Fruit fly (Drosophila melanogaster) whole organism, wandering third instar larva: ENCODE results near the gene CG31253.

Source experiments
- Abd-B ChIP-seq: fragments of >200 bp; optimal IDR thresholded peaks from 2 replicates; lab custom pipeline; 2017; ENCODE audit warnings: missing biosample characterization, missing genetic modification characterization
- CG32264 ChIP-seq: fragments of 200-800 bp; sonication (Bioruptor generic); optimal IDR thresholded peaks from 2 replicates; lab custom pipeline; 2016; ENCODE audit warnings: missing biosample characterization, missing genetic modification characterization
- CG9705 ChIP-seq: fragments of 200-800 bp; sonication (Bioruptor generic); optimal IDR thresholded peaks from 2 replicates; lab custom pipeline; 2018; ENCODE audit warnings: missing biosample characterization, mild to moderate bottlenecking, missing genetic modification characterization
- CrebA ChIP-seq: fragments of 200-800 bp; sonication (Bioruptor generic); optimal IDR thresholded peaks from 2 replicates; lab custom pipeline; 2016; ENCODE audit warnings: missing biosample characterization, mild to moderate bottlenecking, missing genetic modification characterization, borderline replicate concordance
- Dfd ChIP-seq: fragments of >200 bp; optimal IDR thresholded peaks from 2 replicates; lab custom pipeline; 2017; ENCODE audit warnings: missing biosample characterization, missing genetic modification characterization
- Dif ChIP-seq: fragments of 200-275, 200-300 bp; sonication (Bioruptor generic); optimal IDR thresholded peaks from 2 replicates; lab custom pipeline; 2018; ENCODE audit warnings: missing biosample characterization, missing genetic modification characterization; ENCODE audit not compliant: partially characterized antibody
- GATAd ChIP-seq: sonication (Bioruptor generic); optimal IDR thresholded peaks from 2 replicates; lab custom pipeline; 2016; ENCODE audit warnings: missing biosample characterization, missing genetic modification characterization
- HLH106 ChIP-seq: fragments of 200-800 bp; optimal IDR thresholded peaks from 3 replicates; lab custom pipeline; 2019; ENCODE audit warnings: missing biosample characterization, mild to moderate bottlenecking, missing genetic modification characterization, moderate library complexity
- Hnf4 ChIP-seq: fragments of 200-800 bp; sonication (Bioruptor generic); optimal IDR thresholded peaks from 2 replicates; lab custom pipeline; 2016; ENCODE audit warnings: missing biosample characterization, mild to moderate bottlenecking, missing genetic modification characterization
- Hr78 ChIP-seq: fragments of >200 bp; optimal IDR thresholded peaks from 2 replicates; lab custom pipeline; 2017; ENCODE audit warnings: missing biosample characterization, missing genetic modification characterization
- Hr83 ChIP-seq: fragments of 200-300 bp; sonication (Bioruptor generic); optimal IDR thresholded peaks from 2 replicates; lab custom pipeline; 2016; ENCODE audit warnings: missing biosample characterization, mild to moderate bottlenecking, missing genetic modification characterization, moderate library complexity; ENCODE audit not compliant: poor library complexity, severe bottlenecking
- Jra ChIP-seq: sonication (Bioruptor generic); optimal IDR thresholded peaks from 2 replicates; lab custom pipeline; 2016; ENCODE audit warnings: missing biosample characterization, missing genetic modification characterization
- Mio ChIP-seq: sonication (Bioruptor generic); optimal IDR thresholded peaks from 2 replicates; lab custom pipeline; 2016; ENCODE audit warnings: missing biosample characterization, missing genetic modification characterization
- Myc ChIP-seq: fragments of >200 bp; optimal IDR thresholded peaks from 2 replicates; lab custom pipeline; 2017
- N ChIP-seq: fragments of >200 bp; optimal IDR thresholded peaks from 2 replicates; lab custom pipeline; 2018; ENCODE audit warnings: missing biosample characterization, missing external identifiers, missing genetic modification characterization
- OdsH ChIP-seq: fragments of 200-800 bp; sonication (Bioruptor generic); optimal IDR thresholded peaks from 2 replicates; lab custom pipeline; 2016; ENCODE audit warnings: missing biosample characterization, mild to moderate bottlenecking, missing genetic modification characterization
- Rel ChIP-seq, 2 experiments: fragments of 200-800 bp; sonication (Bioruptor generic) in 1 of 2; optimal IDR thresholded peaks; 2 replicates in 1 of 2; 3 replicates in 1 of 2; lab custom pipeline; 2016 to 2019; ENCODE audit warnings: mild to moderate bottlenecking in 2 of 2, missing biosample characterization in 2 of 2, missing genetic modification characterization in 2 of 2, moderate library complexity in 1 of 2
- Sp1 ChIP-seq: fragments of 200-800 bp; sonication (Bioruptor generic); optimal IDR thresholded peaks from 3 replicates; lab custom pipeline; 2019; ENCODE audit warnings: missing biosample characterization, mild to moderate bottlenecking, missing genetic modification characterization, moderate library complexity
- Vsx2 ChIP-seq: fragments of 200-300, 225-300 bp; sonication (Bioruptor generic); optimal IDR thresholded peaks from 2 replicates; lab custom pipeline; 2018; ENCODE audit warnings: missing biosample characterization, missing genetic modification characterization; ENCODE audit not compliant: partially characterized antibody
- br ChIP-seq: fragments of 200-800 bp; sonication (Bioruptor generic); optimal IDR thresholded peaks from 2 replicates; lab custom pipeline; 2016; ENCODE audit warnings: missing biosample characterization, missing genetic modification characterization
- brk ChIP-seq: fragments of 200-800 bp; sonication (Bioruptor generic); optimal IDR thresholded peaks from 2 replicates; lab custom pipeline; 2016; ENCODE audit warnings: missing biosample characterization, mild to moderate bottlenecking, missing genetic modification characterization
- dl ChIP-seq, 2 experiments: fragments of 175-275, 200-275 bp in 1 of 2; fragments of 200-275 bp in 1 of 2; sonication (Bioruptor generic); optimal IDR thresholded peaks; lab custom pipeline; 2018; ENCODE audit warnings: mild to moderate bottlenecking in 2 of 2, missing biosample characterization in 2 of 2, missing genetic modification characterization in 2 of 2, moderate library complexity in 2 of 2; ENCODE audit not compliant: partially characterized antibody in 2 of 2, insufficient read depth in 1 of 2
- dmrt93B ChIP-seq: fragments of 200-800 bp; sonication (Bioruptor generic); optimal IDR thresholded peaks from 2 replicates; lab custom pipeline; 2018; ENCODE audit warnings: missing biosample characterization, mild to moderate bottlenecking, missing genetic modification characterization
- dsf ChIP-seq: sonication (Bioruptor generic); optimal IDR thresholded peaks from 2 replicates; lab custom pipeline; 2016; ENCODE audit warnings: missing biosample characterization, missing genetic modification characterization, borderline replicate concordance
- ey ChIP-seq: fragments of 200-800 bp; sonication (Bioruptor generic); optimal IDR thresholded peaks from 2 replicates; lab custom pipeline; 2016; ENCODE audit warnings: missing biosample characterization, missing genetic modification characterization
- foxo ChIP-seq, 2 experiments: fragments of 200-800 bp; sonication (Bioruptor generic); optimal IDR thresholded peaks; 2 replicates in 1 of 2; 3 replicates in 1 of 2; lab custom pipeline; 2016 to 2017; ENCODE audit warnings: missing biosample characterization in 2 of 2, missing genetic modification characterization in 2 of 2
- fru ChIP-seq: fragments of 200-800 bp; sonication (Bioruptor generic); optimal IDR thresholded peaks from 3 replicates; lab custom pipeline; 2016; ENCODE audit warnings: missing biosample characterization, mild to moderate bottlenecking, missing genetic modification characterization
- h ChIP-seq: fragments of 200-800 bp; sonication (Bioruptor generic); optimal IDR thresholded peaks from 3 replicates; lab custom pipeline; 2016; ENCODE audit warnings: missing biosample characterization, mild to moderate bottlenecking, missing genetic modification characterization
- jim ChIP-seq: fragments of 175-275, 200-325 bp; sonication (Bioruptor generic); optimal IDR thresholded peaks from 2 replicates; lab custom pipeline; 2016; ENCODE audit warnings: missing biosample characterization, mild to moderate bottlenecking, missing genetic modification characterization
- lola ChIP-seq: fragments of >200 bp; optimal IDR thresholded peaks from 2 replicates; lab custom pipeline; 2017; ENCODE audit warnings: missing biosample characterization, missing genetic modification characterization
- pan ChIP-seq: fragments of >200 bp; optimal IDR thresholded peaks from 2 replicates; lab custom pipeline; 2017
- psq ChIP-seq: fragments of 200-800 bp; sonication (Bioruptor generic); optimal IDR thresholded peaks from 3 replicates; lab custom pipeline; 2017; ENCODE audit warnings: missing biosample characterization, mild to moderate bottlenecking, missing genetic modification characterization, moderate library complexity
- rgr ChIP-seq: fragments of 200-800 bp; sonication (Bioruptor generic); optimal IDR thresholded peaks from 3 replicates; lab custom pipeline; 2016; ENCODE audit warnings: missing biosample characterization, mild to moderate bottlenecking, missing genetic modification characterization
- sage ChIP-seq: fragments of 200-800 bp; sonication (Bioruptor generic); optimal IDR thresholded peaks from 2 replicates; lab custom pipeline; 2016; ENCODE audit warnings: missing biosample characterization, mild to moderate bottlenecking, missing genetic modification characterization
- sv ChIP-seq: fragments of 200-800 bp; sonication (Bioruptor generic); optimal IDR thresholded peaks from 3 replicates; lab custom pipeline; 2016; ENCODE audit warnings: missing biosample characterization, missing genetic modification characterization
- tai ChIP-seq: sonication (Bioruptor generic); optimal IDR thresholded peaks from 2 replicates; lab custom pipeline; 2016; ENCODE audit warnings: missing biosample characterization, missing genetic modification characterization
- usp ChIP-seq: fragments of >200 bp; optimal IDR thresholded peaks from 2 replicates; lab custom pipeline; 2017; ENCODE audit warnings: missing biosample characterization, missing genetic modification characterization
- woc ChIP-seq: sonication (Bioruptor generic); optimal IDR thresholded peaks from 2 replicates; lab custom pipeline; 2016; ENCODE audit warnings: missing biosample characterization, mild to moderate bottlenecking, missing genetic modification characterization

Gene CG31253

DNA sequence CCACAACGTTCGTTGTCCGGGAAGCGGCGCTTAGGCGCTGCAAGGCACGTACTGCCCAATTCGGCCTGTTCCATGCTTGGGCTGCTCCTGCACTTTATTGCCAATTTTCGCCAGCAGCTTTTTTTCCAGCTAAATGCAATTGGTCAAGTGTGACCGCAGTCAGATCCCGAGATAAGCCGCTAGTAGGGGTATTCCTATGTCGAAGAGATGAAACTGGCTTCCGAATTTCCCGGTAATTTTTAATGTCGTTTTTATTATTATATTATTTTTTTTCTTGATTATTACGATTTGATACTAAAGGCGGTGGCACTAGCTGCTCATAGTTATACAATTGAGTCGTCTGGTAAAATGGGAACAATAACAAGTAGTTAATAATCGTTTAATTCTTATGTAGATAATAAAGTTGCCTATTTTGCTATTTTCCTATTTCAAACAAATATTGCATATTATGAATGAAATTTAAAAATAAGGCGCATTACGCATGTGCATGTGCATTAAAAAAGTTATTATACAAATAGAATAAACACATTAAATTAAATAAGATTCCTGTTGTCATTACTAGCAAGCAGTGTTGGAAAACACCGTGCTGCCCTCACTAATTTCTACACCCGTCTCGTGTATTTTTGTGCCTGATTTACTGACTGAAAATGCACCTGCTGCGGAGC lies 43.9 kb downstream of the CG31253 start, which contains the start of the genes CG5003 and mRpS22:
TSS of gene CG5003 (minus strand) at position 162 of the 665 bp plus-strand sequence.
TSS of gene mRpS22 (plus strand) at position 554 of the 665 bp plus-strand sequence.
- TF ChIP-seq GATAd (no peak), dmrt93B (peak; percentile 57), tai (GFP tag; lab: Kevin White, UChicago) (no peak), h (peak; percentile 64), brk (GFP tag; lab: Kevin White, UChicago) (no peak), HLH106 (tag; lab: Kevin White, UChicago) (peak; percentile 75), sv (GFP tag; lab: Kevin White, UChicago) (no peak), dsf (GFP tag; lab: Kevin White, UChicago) (no peak), CrebA (GFP tag; lab: Kevin White, UChicago) (no peak), Hnf4 (GFP tag; lab: Kevin White, UChicago) (no peak), rgr (GFP tag; lab: Kevin White, UChicago) (peak; percentile 58), OdsH (peak; percentile 53), Rel (GFP tag; optimal IDR thresholded peaks at IDR 0.05; lab: Kevin White, UChicago) (no peak), Rel (tag; optimal IDR thresholded peaks at IDR 0.05; lab: Kevin White, UChicago) (no peak), jim (GFP tag; lab: Kevin White, UChicago) (no peak), foxo (GFP tag; optimal IDR thresholded peaks at IDR 0.05; lab: Kevin White, UChicago) (peak in 1 of 2 experiments; percentile 77), fru (GFP tag; lab: Kevin White, UChicago) (peak; percentile 44), Dif (no peak), Vsx2 (no peak), Hr83 (GFP tag; lab: Kevin White, UChicago) (peak; percentile 29), lola (GFP tag; lab: Kevin White, UChicago) (no peak), CG32264 (GFP tag; lab: Kevin White, UChicago) (no peak), Sp1 (peak; percentile 61), Dfd (no peak), pan (lab: Kevin White, UChicago) (no peak), CG9705 (GFP tag; lab: Kevin White, UChicago) (no peak), Mio (GFP tag; lab: Kevin White, UChicago) (no peak), Jra (GFP tag; lab: Kevin White, UChicago) (no peak), Abd-B (GFP tag; lab: Kevin White, UChicago) (no peak), br (GFP tag; lab: Kevin White, UChicago) (no peak), Hr78 (no peak), ey (no peak), dl (GFP tag; optimal IDR thresholded peaks at IDR 0.05; lab: Kevin White, UChicago; ENCODE audit: insufficient read depth in 1 of 2, partially characterized antibody in 2 of 2) (no peak), Myc (lab: Kevin White, UChicago) (peak; percentile 38), N (GFP tag; lab: Kevin White, UChicago) (no peak), usp (no peak), woc (GFP tag; lab: Kevin White, UChicago) (peak; percentile 43), psq (GFP tag; lab: Kevin White, UChicago) (peak; percentile 51), sage (GFP tag; lab: Kevin White, UChicago) (peak; percentile 33)

DNA sequence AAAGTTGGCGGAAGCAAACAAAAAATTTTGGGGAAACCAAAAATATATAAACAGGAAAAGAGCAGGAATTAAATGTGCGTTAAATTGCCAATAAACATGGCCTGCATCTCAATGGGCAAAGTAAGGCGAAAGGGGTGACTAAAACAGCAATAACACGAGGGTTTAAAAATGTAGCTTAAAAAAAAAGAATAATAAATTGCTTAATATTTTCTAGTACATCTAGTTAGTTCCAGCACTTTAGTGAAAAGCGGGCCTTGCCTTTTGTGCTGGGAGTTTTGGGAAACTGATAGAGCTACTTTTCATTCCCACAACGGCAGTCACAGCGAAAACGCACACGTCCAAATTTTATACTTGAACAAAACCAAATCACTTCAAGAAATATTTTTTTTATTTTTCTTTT lies 48.2 kb downstream of the CG31253 start, which contains the start of gene mil:
TSS of gene mil (plus strand) at position 301 of the 400 bp plus-strand sequence.
- no peak for TF ChIP-seq br (GFP tag; lab: Kevin White, UChicago)
- no peak for TF ChIP-seq Mio (GFP tag; lab: Kevin White, UChicago)
- no peak for TF ChIP-seq HLH106 (tag; lab: Kevin White, UChicago)
- TF ChIP-seq foxo (GFP tag; optimal IDR thresholded peaks at IDR 0.05; lab: Kevin White, UChicago), result no peak
- TF ChIP-seq fru (GFP tag; lab: Kevin White, UChicago), result no peak
- no peak for TF ChIP-seq dmrt93B
- no peak for TF ChIP-seq OdsH
- TF ChIP-seq Jra (GFP tag; lab: Kevin White, UChicago), result no peak
- TF ChIP-seq lola (GFP tag; lab: Kevin White, UChicago), result no peak
- no peak for TF ChIP-seq Myc (lab: Kevin White, UChicago)
- no peak for TF ChIP-seq Abd-B (GFP tag; lab: Kevin White, UChicago)
- no peak for TF ChIP-seq Dif
- TF ChIP-seq CG9705 (GFP tag; lab: Kevin White, UChicago), result no peak
- TF ChIP-seq sv (GFP tag; lab: Kevin White, UChicago), result no peak
- TF ChIP-seq usp, result no peak
- no peak for TF ChIP-seq woc (GFP tag; lab: Kevin White, UChicago)
